Worm (Caenorhabditis elegans) whole organism, midembryonic: ENCODE data around the gene lido-18.

Experiments
- T22C8.4 ChIP-seq: fragments of 200-800 bp; sonication (Bioruptor generic); IDR thresholded peaks from 2 replicates; pipeline ENCODE4 v1.3.6; 2022; ENCODE audit warnings: missing genetic modification characterization, missing compliant biosample characterization
- cog-1 ChIP-seq: sonication (generic microtip); optimal IDR thresholded peaks from 2 replicates; lab custom pipeline; 2016; ENCODE audit warnings: missing genetic modification characterization, missing compliant biosample characterization
- flt-1 ChIP-seq: fragments of 200-800 bp; sonication (Bioruptor generic); IDR thresholded peaks from 2 replicates; pipeline ENCODE4 v1.3.6; 2022; ENCODE audit warnings: missing genetic modification characterization, missing compliant biosample characterization
- klf-2 ChIP-seq: fragments of 200-800 bp; sonication (Bioruptor generic); conservative IDR thresholded peaks from 2 replicates; pipeline ENCODE4 v1.3.6; 2022; ENCODE audit warnings: missing genetic modification reagents, missing genetic modification characterization, missing compliant biosample characterization
- med-1 ChIP-seq: sonication (generic microtip); optimal IDR thresholded peaks from 2 replicates; lab custom pipeline; 2017; ENCODE audit warnings: missing genetic modification characterization, mild to moderate bottlenecking, missing compliant biosample characterization, antibody characterized with exemption, missing genetic modification reagents; ENCODE audit not compliant: insufficient read depth
- ref-1 ChIP-seq: fragments of 200-800 bp; sonication (Bioruptor generic); conservative IDR thresholded peaks from 2 replicates; pipeline ENCODE4 v1.3.6; 2022; ENCODE audit warnings: missing genetic modification reagents, missing genetic modification characterization, missing compliant biosample characterization
- tab-1 ChIP-seq: fragments of 200-800 bp; sonication (Bioruptor generic); IDR thresholded peaks from 2 replicates; pipeline ENCODE4 v1.3.6; 2022; ENCODE audit warnings: missing genetic modification characterization, missing compliant biosample characterization
- ztf-23 ChIP-seq: fragments of 200-800 bp; sonication (Bioruptor generic); IDR thresholded peaks from 2 replicates; pipeline ENCODE4 v1.3.6; 2022; ENCODE audit warnings: missing genetic modification reagents, missing genetic modification characterization, missing compliant biosample characterization
- ztf-29 ChIP-seq: fragments of 200-800 bp; sonication (Bioruptor generic); IDR thresholded peaks from 2 replicates; pipeline ENCODE4 v1.3.6; 2022; ENCODE audit warnings: missing genetic modification reagents, missing genetic modification characterization, missing compliant biosample characterization

lido-18 gene

ce11 chrIII:7642015-7642414 is 20.1 kb upstream of the lido-18 start:
- TF ChIP-seq ztf-23 (GFP tag; lab: Robert Waterston, UW) (peak; percentile 76; the same call in 1 of the 2 replicates), klf-2 (GFP tag; lab: Robert Waterston, UW) (0 out of 2 replicates have a peak, but pooled peaks have one; percentile 33), ref-1 (GFP tag; lab: Robert Waterston, UW) (peak; percentile 78), med-1 (GFP tag; lab: Kevin White, UChicago) (no peak), ztf-29 (peak; percentile 32; the same call in 1 of the 2 replicates), tab-1 (peak; percentile 81; the same call in 1 of the 2 replicates), cog-1 (no peak), T22C8.4 (GFP tag; lab: Robert Waterston, UW) (peak; percentile 71), flt-1 (GFP tag; lab: Robert Waterston, UW) (peak; percentile 93)

- TF ChIP-seq T22C8.4 (GFP tag; lab: Robert Waterston, UW) (no peak), tab-1 (no peak), med-1 (GFP tag; lab: Kevin White, UChicago) (no peak), flt-1 (GFP tag; lab: Robert Waterston, UW) (no peak), ztf-29 (no peak), ref-1 (GFP tag; lab: Robert Waterston, UW) (no peak), klf-2 (GFP tag; lab: Robert Waterston, UW) (no peak)
Observed at ce11 chrIII:7643084-7643483, 19.0 kb upstream of the lido-18 start, which contains the start of gene upp-1. upp-1 (minus strand) TSS chrIII:7643101.

DNA sequence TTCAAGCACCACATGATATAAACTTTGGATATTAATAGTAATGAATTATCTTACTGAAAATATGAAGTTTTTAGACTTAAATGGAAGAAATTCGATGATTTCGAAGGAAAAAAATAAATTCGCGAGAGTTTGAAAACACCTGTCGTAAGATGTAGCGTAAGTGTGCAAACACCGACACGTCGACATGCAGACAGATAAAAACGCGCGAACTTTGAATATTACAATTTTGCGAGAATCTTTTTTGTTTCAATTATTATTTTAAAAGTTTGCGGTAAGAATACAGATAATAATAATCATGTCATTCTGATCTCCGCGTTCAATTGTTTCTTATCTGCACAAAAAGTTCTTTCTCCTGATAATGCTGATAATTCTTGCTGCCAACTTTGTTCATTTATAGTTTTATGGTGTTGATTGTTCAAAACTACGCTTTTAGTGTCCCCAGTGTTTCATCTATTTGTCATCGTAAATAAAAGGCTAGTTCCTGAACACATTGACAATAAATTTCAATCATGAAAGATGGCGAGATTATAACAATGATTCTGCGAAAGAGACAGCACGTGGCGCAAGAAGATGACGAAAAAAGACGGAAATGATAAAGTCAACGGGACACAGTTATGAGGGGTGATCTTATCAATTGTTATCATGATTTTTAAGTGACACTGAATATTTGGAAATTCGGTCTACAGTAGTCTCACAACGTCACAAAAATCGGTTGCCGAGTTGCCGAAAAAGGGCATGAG is 18.0 kb upstream of the lido-18 start:
- TF ChIP-seq T22C8.4 (GFP tag; lab: Robert Waterston, UW) (no peak), ref-1 (GFP tag; lab: Robert Waterston, UW) (no peak), klf-2 (GFP tag; lab: Robert Waterston, UW) (no peak), ztf-23 (GFP tag; lab: Robert Waterston, UW) (no peak), tab-1 (no peak), ztf-29 (no peak)

ce11 chrIII:7645075-7645474 is 17.0 kb upstream of the lido-18 start:
- TF ChIP-seq tab-1 (no peak), ref-1 (GFP tag; lab: Robert Waterston, UW) (no peak)

DNA sequence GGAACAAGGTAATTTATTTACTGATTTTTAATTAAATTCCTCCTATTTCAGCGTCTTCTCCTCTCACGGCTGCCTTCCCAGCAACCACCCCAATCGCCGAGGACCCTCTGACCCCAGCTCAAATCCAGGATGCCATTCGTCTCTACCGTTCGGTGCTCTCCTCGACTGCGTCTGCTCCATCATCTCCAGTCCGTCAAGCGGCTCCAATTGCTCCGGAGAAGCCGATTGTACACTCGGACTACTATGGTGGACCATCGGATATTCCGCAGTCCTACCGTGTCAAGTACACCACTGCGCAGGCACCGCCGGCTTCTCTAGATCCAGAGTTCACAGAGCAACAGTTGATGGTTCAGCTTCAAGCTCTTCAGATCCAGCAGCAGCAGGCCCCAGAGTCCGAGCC is 13.2 kb upstream of the lido-18 start:
- TF ChIP-seq ztf-23 (GFP tag; lab: Robert Waterston, UW) (no peak), T22C8.4 (GFP tag; lab: Robert Waterston, UW) (no peak), tab-1 (no peak), ref-1 (GFP tag; lab: Robert Waterston, UW) (no peak), flt-1 (GFP tag; lab: Robert Waterston, UW) (no peak), med-1 (GFP tag; lab: Kevin White, UChicago) (no peak), ztf-29 (no peak)

ce11 chrIII:7655498-7655897 is 6.6 kb upstream of the lido-18 start:
- no peak for TF ChIP-seq cog-1
- TF ChIP-seq flt-1 (GFP tag; lab: Robert Waterston, UW): peak; percentile 50; the same call in 1 of the 2 replicates

ce11 chrIII:7655932-7656331 is 6.1 kb upstream of the lido-18 start, which contains the start of gene baz-2:
baz-2 (minus strand) TSS chrIII:7656032.
- TF ChIP-seq flt-1 (GFP tag; lab: Robert Waterston, UW) (no peak), ztf-23 (GFP tag; lab: Robert Waterston, UW) (no peak), ref-1 (GFP tag; lab: Robert Waterston, UW) (no peak), tab-1 (no peak), T22C8.4 (GFP tag; lab: Robert Waterston, UW) (no peak), med-1 (GFP tag; lab: Kevin White, UChicago) (no peak), ztf-29 (no peak), cog-1 (no peak), klf-2 (GFP tag; lab: Robert Waterston, UW) (no peak)

DNA sequence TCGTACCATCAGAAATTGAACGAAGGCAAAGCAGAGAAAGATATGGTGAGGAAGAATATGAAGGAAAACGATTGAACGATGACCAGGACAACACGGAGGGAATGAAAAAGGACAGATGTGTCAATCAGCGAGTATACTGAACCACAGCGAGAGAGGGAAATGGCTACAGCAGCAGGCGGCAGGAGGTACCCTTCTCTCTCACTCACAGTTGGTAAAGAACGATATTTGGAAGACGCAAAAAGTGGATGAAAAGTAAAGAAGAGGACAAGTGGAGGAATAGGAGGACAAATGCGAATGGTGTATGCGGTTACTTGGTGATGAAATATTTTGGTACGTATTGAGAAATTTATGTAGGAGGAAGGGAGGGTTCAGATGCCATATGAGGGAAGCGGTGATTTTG is 5.6 kb upstream of the lido-18 start, which contains the start of gene ZK783.7:
Gene ZK783.7 (plus strand): TSS at position 246 of the 400 bp plus-strand sequence.
- TF ChIP-seq ztf-29 (no peak), med-1 (GFP tag; lab: Kevin White, UChicago) (no peak), flt-1 (GFP tag; lab: Robert Waterston, UW) (0 out of 2 replicates have a peak, but pooled peaks have one; percentile 40), ztf-23 (GFP tag; lab: Robert Waterston, UW) (0 out of 2 replicates have a peak, but pooled peaks have one; percentile 16), klf-2 (GFP tag; lab: Robert Waterston, UW) (no peak)

DNA sequence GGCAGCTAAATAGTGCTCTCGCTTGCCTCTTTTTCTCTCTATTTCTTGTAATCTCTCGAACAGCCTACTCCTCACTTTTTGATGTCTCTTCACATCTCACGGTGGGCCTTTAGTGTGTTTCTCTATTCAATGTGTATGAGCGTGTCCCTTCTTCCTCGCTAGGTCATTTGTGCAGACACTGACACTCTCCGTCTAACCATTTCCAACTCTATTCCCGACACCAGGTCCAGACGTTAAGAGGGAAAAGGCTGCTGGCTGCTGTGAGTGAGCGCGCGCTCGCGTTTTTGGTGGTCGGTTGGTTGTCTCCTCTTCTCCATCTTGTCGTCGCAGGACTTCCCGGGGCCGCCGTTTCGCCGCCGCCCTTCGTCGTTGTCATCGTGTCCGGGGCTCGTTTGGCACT is 2.6 kb upstream of the lido-18 start:
- TF ChIP-seq flt-1 (GFP tag; lab: Robert Waterston, UW) (peak; percentile 83), ref-1 (GFP tag; lab: Robert Waterston, UW) (no peak), tab-1 (0 out of 2 replicates have a peak, but pooled peaks have one; percentile 63), ztf-29 (no peak)

- TF ChIP-seq ref-1 (GFP tag; lab: Robert Waterston, UW) (no peak), med-1 (GFP tag; lab: Kevin White, UChicago) (no peak), ztf-23 (GFP tag; lab: Robert Waterston, UW) (no peak), flt-1 (GFP tag; lab: Robert Waterston, UW) (no peak), ztf-29 (no peak), klf-2 (GFP tag; lab: Robert Waterston, UW) (no peak), tab-1 (no peak), cog-1 (no peak), T22C8.4 (GFP tag; lab: Robert Waterston, UW) (no peak)
Observed at ce11 chrIII:7661162-7661561, 916 bp upstream of the lido-18 start.
